Worm (Caenorhabditis elegans) whole organism, midembryonic: ENCODE results near the gene srx-60.

Experiments used
- T22C8.4 ChIP-seq: fragments of 200-800 bp; sonication (Bioruptor generic); IDR thresholded peaks from 2 replicates; pipeline ENCODE4 v1.3.6; 2022; ENCODE audit warnings: missing genetic modification characterization, missing compliant biosample characterization
- cog-1 ChIP-seq: sonication (generic microtip); optimal IDR thresholded peaks from 2 replicates; lab custom pipeline; 2016; ENCODE audit warnings: missing genetic modification characterization, missing compliant biosample characterization
- flt-1 ChIP-seq: fragments of 200-800 bp; sonication (Bioruptor generic); IDR thresholded peaks from 2 replicates; pipeline ENCODE4 v1.3.6; 2022; ENCODE audit warnings: missing genetic modification characterization, missing compliant biosample characterization
- klf-2 ChIP-seq: fragments of 200-800 bp; sonication (Bioruptor generic); conservative IDR thresholded peaks from 2 replicates; pipeline ENCODE4 v1.3.6; 2022; ENCODE audit warnings: missing genetic modification reagents, missing genetic modification characterization, missing compliant biosample characterization
- med-1 ChIP-seq: sonication (generic microtip); optimal IDR thresholded peaks from 2 replicates; lab custom pipeline; 2017; ENCODE audit warnings: missing genetic modification characterization, mild to moderate bottlenecking, missing compliant biosample characterization, antibody characterized with exemption, missing genetic modification reagents; ENCODE audit not compliant: insufficient read depth
- ref-1 ChIP-seq: fragments of 200-800 bp; sonication (Bioruptor generic); conservative IDR thresholded peaks from 2 replicates; pipeline ENCODE4 v1.3.6; 2022; ENCODE audit warnings: missing genetic modification reagents, missing genetic modification characterization, missing compliant biosample characterization
- tab-1 ChIP-seq: fragments of 200-800 bp; sonication (Bioruptor generic); IDR thresholded peaks from 2 replicates; pipeline ENCODE4 v1.3.6; 2022; ENCODE audit warnings: missing genetic modification characterization, missing compliant biosample characterization
- ztf-23 ChIP-seq: fragments of 200-800 bp; sonication (Bioruptor generic); IDR thresholded peaks from 2 replicates; pipeline ENCODE4 v1.3.6; 2022; ENCODE audit warnings: missing genetic modification reagents, missing genetic modification characterization, missing compliant biosample characterization
- ztf-29 ChIP-seq: fragments of 200-800 bp; sonication (Bioruptor generic); IDR thresholded peaks from 2 replicates; pipeline ENCODE4 v1.3.6; 2022; ENCODE audit warnings: missing genetic modification reagents, missing genetic modification characterization, missing compliant biosample characterization

srx-60 gene

DNA sequence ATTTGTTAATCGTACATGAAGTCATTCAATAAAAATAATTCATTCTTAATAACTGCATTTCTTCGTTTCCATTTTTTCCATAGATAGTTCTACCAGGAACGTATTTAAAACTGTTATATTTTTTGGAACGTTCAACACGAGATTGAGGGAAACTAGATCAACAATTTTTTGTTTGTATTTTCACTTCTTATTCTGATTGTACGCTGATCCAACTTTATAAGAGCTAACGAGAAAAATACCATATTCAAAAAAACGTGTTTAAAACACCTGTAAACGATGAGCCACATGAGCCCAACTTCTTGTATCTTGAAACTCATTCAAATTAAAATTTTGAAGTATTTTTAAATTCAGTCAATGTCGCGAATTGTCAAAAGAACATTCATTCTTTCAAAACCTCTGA is 15.9 kb downstream of the srx-60 start:
- no peak for TF ChIP-seq ztf-23 (GFP tag; lab: Robert Waterston, UW)
- TF ChIP-seq klf-2 (GFP tag; lab: Robert Waterston, UW): no peak
- no peak for TF ChIP-seq tab-1
- TF ChIP-seq T22C8.4 (GFP tag; lab: Robert Waterston, UW): no peak
- TF ChIP-seq ref-1 (GFP tag; lab: Robert Waterston, UW): no peak
- TF ChIP-seq ztf-29 (GFP tag; lab: Robert Waterston, UW): no peak
- no peak for TF ChIP-seq cog-1
- TF ChIP-seq med-1 (GFP tag; lab: Kevin White, UChicago): no peak
- TF ChIP-seq flt-1: no peak

DNA sequence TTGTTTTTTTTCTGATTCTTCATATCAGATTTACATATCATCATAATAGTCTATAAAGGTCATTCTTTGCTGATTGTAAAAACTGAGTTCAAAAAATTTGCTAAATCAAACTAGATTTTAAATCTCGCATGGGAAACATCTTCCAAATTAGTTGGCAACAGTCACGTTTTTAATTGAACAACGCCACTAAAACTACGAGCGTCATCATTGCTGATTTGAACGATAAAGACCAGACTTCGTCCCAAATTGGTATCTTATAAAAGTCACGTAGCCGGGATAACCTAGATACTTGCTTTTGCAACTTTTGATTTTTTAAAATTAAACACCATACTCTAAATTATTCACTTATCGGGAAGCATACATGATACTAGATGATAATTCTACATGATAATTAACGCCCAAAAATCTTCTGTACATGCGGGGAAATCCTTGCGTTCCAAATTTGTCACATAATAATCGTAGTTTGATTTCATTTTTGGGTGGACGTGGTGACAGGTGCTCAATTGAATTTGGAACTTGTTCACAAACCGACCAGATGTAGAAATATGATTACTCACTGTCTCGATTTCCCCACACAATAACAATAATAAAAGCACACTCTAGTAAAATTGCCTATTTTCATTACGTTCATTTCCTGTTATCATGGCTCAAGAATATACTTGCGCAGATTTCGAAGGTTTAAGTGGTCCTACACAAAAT is 16.5 kb downstream of the srx-60 start, which contains the start of gene srw-67:
Gene srw-67, plus strand, starts transcription at position 643 of the 699 bp plus-strand sequence.
- TF ChIP-seq klf-2 (GFP tag; lab: Robert Waterston, UW): no peak
- TF ChIP-seq ztf-29 (GFP tag; lab: Robert Waterston, UW): no peak
- no peak for TF ChIP-seq med-1 (GFP tag; lab: Kevin White, UChicago)
- no peak for TF ChIP-seq ref-1 (GFP tag; lab: Robert Waterston, UW)
- TF ChIP-seq T22C8.4 (GFP tag; lab: Robert Waterston, UW): no peak
- TF ChIP-seq ztf-23 (GFP tag; lab: Robert Waterston, UW): no peak
- TF ChIP-seq tab-1: no peak
- no peak for TF ChIP-seq cog-1
- no peak for TF ChIP-seq flt-1

DNA sequence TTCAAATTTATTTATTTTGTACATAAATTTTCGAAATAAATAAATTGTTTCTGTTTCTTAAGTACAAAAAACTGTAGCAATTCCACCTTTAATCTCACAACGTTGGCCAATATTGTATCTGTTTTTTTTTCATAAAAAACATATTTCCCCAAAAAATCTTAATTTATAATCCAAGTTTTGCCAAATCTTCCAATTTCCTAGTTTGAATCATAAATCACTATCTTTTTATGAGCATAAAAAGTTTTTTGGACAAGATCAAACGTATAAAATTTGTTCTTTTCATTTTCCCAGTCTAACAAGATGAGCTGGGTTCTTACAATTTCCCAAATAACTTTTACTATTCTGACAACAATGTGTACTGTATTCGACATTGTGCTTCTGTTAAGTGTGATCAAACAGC is 19.5 kb downstream of the srx-60 start, which contains the start of gene srxa-4:
Gene srxa-4, plus strand, starts transcription at position 301 of the 400 bp plus-strand sequence.
- no peak for TF ChIP-seq klf-2 (GFP tag; lab: Robert Waterston, UW)
- TF ChIP-seq med-1 (GFP tag; lab: Kevin White, UChicago): no peak
- TF ChIP-seq ztf-29 (GFP tag; lab: Robert Waterston, UW): no peak
- no peak for TF ChIP-seq ref-1 (GFP tag; lab: Robert Waterston, UW)
- TF ChIP-seq flt-1: no peak
- TF ChIP-seq T22C8.4 (GFP tag; lab: Robert Waterston, UW): no peak
- TF ChIP-seq cog-1: no peak
- no peak for TF ChIP-seq tab-1
- no peak for TF ChIP-seq ztf-23 (GFP tag; lab: Robert Waterston, UW)

ce11 chrV:7424336-7424735 is 23.6 kb downstream of the srx-60 start, which contains the start of gene F18E3.10:
Gene F18E3.10 (minus strand): TSS chrV:7424436.
- no peak for TF ChIP-seq ztf-23 (GFP tag; lab: Robert Waterston, UW)
- no peak for TF ChIP-seq tab-1
- no peak for TF ChIP-seq cog-1
- no peak for TF ChIP-seq med-1 (GFP tag; lab: Kevin White, UChicago)
- no peak for TF ChIP-seq klf-2 (GFP tag; lab: Robert Waterston, UW)
- TF ChIP-seq flt-1: no peak
- TF ChIP-seq T22C8.4 (GFP tag; lab: Robert Waterston, UW): no peak
- no peak for TF ChIP-seq ztf-29 (GFP tag; lab: Robert Waterston, UW)
- no peak for TF ChIP-seq ref-1 (GFP tag; lab: Robert Waterston, UW)

ce11 chrV:7426594-7426993 is 25.9 kb downstream of the srx-60 start, which contains the start of gene srw-68:
Gene srw-68 (minus strand): TSS chrV:7426694.
- TF ChIP-seq ztf-29 (GFP tag; lab: Robert Waterston, UW) (no peak), cog-1 (no peak), T22C8.4 (GFP tag; lab: Robert Waterston, UW) (no peak), ztf-23 (GFP tag; lab: Robert Waterston, UW) (no peak), flt-1 (no peak), klf-2 (GFP tag; lab: Robert Waterston, UW) (no peak), med-1 (GFP tag; lab: Kevin White, UChicago) (no peak), ref-1 (GFP tag; lab: Robert Waterston, UW) (no peak), tab-1 (no peak)

- TF ChIP-seq med-1 (GFP tag; lab: Kevin White, UChicago): no peak
- TF ChIP-seq cog-1: no peak
- no peak for TF ChIP-seq flt-1
- TF ChIP-seq T22C8.4 (GFP tag; lab: Robert Waterston, UW): no peak
- no peak for TF ChIP-seq ztf-29 (GFP tag; lab: Robert Waterston, UW)
- TF ChIP-seq ref-1 (GFP tag; lab: Robert Waterston, UW): no peak
- TF ChIP-seq tab-1: no peak
Measured at ce11 chrV:7428880-7429279, 28.2 kb downstream of the srx-60 start, which contains the start of gene srw-69. Gene srw-69 (minus strand): TSS chrV:7428980.

DNA sequence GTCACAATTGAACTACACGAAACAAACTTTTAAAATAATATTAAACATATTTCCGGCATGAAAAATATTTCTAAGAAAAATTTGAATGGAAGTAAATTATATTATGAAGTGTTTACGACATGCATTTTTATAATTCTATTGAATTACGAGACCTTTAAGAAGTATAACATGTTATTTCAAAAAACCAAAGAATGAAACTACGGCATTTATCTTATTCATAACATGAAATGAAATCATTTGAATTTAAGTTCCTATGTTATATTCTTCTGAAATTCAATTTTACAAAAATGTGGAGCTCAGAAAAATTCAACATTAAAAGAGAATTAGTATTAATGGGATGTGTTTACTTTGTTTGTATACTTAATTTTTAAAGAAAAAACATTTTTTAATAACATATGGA is 30.3 kb downstream of the srx-60 start, which contains the start of gene srw-71:
Gene srw-71, minus strand, starts transcription at position 101 of the 400 bp plus-strand sequence.
- no peak for TF ChIP-seq klf-2 (GFP tag; lab: Robert Waterston, UW)
- TF ChIP-seq T22C8.4 (GFP tag; lab: Robert Waterston, UW): no peak
- TF ChIP-seq flt-1: no peak
- no peak for TF ChIP-seq ref-1 (GFP tag; lab: Robert Waterston, UW)

DNA sequence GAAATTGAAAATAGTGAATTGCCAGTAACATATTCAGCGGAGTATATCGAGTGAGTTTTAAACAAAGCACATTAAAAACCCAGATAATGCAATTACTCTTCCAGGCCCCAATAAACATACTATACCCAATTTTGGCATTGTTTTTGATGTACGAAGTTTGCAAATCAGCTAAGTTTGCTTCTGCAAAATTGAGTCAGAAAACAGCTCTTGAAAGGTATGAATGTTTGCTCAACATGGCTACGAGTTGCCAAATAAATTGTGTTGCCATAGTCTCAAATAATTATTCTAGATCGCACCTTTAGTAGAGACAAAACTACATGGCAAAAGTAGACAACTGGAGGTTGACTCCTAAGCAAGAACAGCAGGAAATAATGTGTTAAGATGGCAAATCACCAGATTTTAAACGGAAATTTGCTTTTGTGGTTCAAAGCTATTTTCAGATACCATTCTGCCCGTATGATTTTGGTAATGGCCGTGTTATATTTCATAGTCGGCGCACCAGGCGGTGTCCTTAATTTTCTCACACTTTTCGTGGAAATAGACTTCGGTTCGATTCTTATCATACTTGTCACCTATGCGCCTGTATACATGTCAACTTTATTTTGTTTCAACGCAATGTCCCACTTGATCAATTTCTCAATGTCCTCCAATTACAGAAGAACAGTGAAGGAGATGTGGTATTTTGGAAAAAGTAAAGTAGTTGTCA is 31.9 kb downstream of the srx-60 start:
- TF ChIP-seq med-1 (GFP tag; lab: Kevin White, UChicago) (no peak), ztf-29 (GFP tag; lab: Robert Waterston, UW) (no peak), klf-2 (GFP tag; lab: Robert Waterston, UW) (no peak), cog-1 (no peak), ztf-23 (GFP tag; lab: Robert Waterston, UW) (no peak), ref-1 (GFP tag; lab: Robert Waterston, UW) (no peak), tab-1 (no peak), T22C8.4 (GFP tag; lab: Robert Waterston, UW) (no peak), flt-1 (no peak)

DNA sequence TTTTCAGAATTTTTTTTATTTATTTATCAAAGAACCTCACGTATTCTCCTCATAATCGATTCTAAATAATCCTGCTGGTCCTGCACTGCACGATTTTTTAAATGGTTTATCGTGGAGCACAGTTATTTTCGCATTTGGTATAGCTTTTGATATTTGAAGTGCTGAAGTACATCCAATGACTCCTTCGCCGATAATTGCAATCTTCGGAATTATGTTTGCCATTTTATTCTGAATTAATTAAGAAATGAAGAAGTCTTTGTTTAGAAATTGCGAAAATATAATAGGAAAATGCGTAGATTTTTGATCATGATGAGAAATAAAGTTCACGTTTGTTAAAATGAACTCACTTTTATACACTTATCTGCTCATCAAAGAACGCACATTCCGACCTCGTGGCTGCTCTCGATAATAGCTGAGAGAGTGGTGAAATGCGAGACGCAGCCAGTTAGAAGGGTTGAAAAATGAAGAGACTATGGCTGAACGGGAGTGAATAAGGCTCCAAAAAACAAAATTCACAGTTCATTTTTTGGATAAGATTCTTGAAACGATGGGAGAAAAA is 34.2 kb downstream of the srx-60 start:
- TF ChIP-seq klf-2 (GFP tag; lab: Robert Waterston, UW) (no peak), cog-1 (no peak)
